Worm (Caenorhabditis elegans): ENCODE results near the gene F59H6.15.

DNA sequence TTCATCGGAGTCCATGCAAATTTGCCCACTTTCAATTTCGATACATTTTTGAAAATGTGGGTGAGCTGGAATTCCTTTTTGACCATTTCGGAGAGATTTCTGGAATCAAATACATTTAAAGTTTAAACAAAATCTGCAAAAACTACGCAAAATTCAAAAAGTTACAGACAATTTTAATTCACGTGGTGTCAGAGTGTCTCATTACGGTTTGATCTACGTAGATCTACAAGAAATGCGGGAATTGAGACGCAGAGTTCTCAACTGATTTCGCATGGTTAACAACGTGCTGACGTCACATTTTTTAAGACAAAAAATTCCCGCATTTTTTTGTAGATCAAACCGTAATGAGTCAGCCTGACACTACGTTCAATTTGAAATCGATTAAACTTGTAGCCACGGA, 13.7 kb downstream of the F59H6.15 start, which contains the start of gene bath-21:
- TF ChIP-seq cey-2 (tag; optimal IDR thresholded peaks at IDR 0.05; ENCODE audit: borderline replicate concordance, insufficient read depth) (no peak), mep-1 (tag; optimal IDR thresholded peaks at IDR 0.05) (no peak), jun-1 (tag; optimal IDR thresholded peaks at IDR 0.05) (no peak), dpl-1 (GFP tag; optimal IDR thresholded peaks at IDR 0.05) (no peak), vab-7 (GFP tag; IDR thresholded peaks at IDR 0.05) (no peak), php-3 (GFP tag; IDR thresholded peaks at IDR 0.05) (no peak), nhr-28 (tag; optimal IDR thresholded peaks at IDR 0.05) (no peak), nhr-11 (tag; optimal IDR thresholded peaks at IDR 0.05) (no peak), ama-1 (optimal IDR thresholded peaks at IDR 0.05) (no peak), ZK546.5 (tag; optimal IDR thresholded peaks at IDR 0.05) (no peak), R02D3.7 (tag; optimal IDR thresholded peaks at IDR 0.05) (no peak)
